Worm (Caenorhabditis elegans) whole organism, mixed stage, embryonic: Measurements from ENCODE around the gene col-69.

ENCODE experiments used
- M03D4.4 ChIP-seq: sonication (generic microtip); optimal IDR thresholded peaks from 2 replicates; lab custom pipeline; 2017; ENCODE audit warnings: mild to moderate bottlenecking, missing genetic modification characterization, missing compliant biosample characterization
- bed-3 ChIP-seq: fragments of 200-800 bp; sonication (Bioruptor generic); optimal IDR thresholded peaks from 3 replicates; lab custom pipeline; 2018; ENCODE audit warnings: mild to moderate bottlenecking, missing genetic modification characterization, moderate library complexity, missing compliant biosample characterization
- blmp-1 ChIP-seq: fragments of 150-350 bp; optimal IDR thresholded peaks from 2 replicates; lab custom pipeline; 2014; ENCODE audit warnings: missing biosample characterization, missing genetic modification characterization
- ceh-43 ChIP-seq: fragments of 200-800 bp; sonication (Bioruptor generic); optimal IDR thresholded peaks from 2 replicates; lab custom pipeline; 2018; ENCODE audit warnings: mild to moderate bottlenecking, missing genetic modification characterization, moderate library complexity, missing compliant biosample characterization
- ces-1 ChIP-seq: fragments of 150-350 bp; optimal IDR thresholded peaks from 2 replicates; lab custom pipeline; 2014; ENCODE audit warnings: missing biosample characterization, missing genetic modification reagents, missing genetic modification characterization
- cnd-1 ChIP-seq: fragments of 200-800 bp; sonication (Bioruptor generic); optimal IDR thresholded peaks from 2 replicates; lab custom pipeline; 2018; ENCODE audit warnings: mild to moderate bottlenecking, missing genetic modification characterization, missing compliant biosample characterization
- elt-1 ChIP-seq: sonication (generic microtip); optimal IDR thresholded peaks from 2 replicates; lab custom pipeline; 2017; ENCODE audit warnings: missing genetic modification characterization, mild to moderate bottlenecking, missing compliant biosample characterization, antibody characterized with exemption, moderate library complexity, borderline replicate concordance; ENCODE audit not compliant: insufficient read depth
- elt-3 ChIP-seq: fragments of 150-350 bp; optimal IDR thresholded peaks from 2 replicates; lab custom pipeline; 2014; ENCODE audit warnings: missing biosample characterization, missing genetic modification characterization
- flh-1 ChIP-seq: fragments of 200-800 bp; sonication (Bioruptor generic); optimal IDR thresholded peaks from 2 replicates; lab custom pipeline; 2018; ENCODE audit warnings: mild to moderate bottlenecking, missing genetic modification characterization, moderate library complexity, missing compliant biosample characterization
- ham-2 ChIP-seq: fragments of 200-800 bp; sonication (Bioruptor generic); optimal IDR thresholded peaks from 2 replicates; lab custom pipeline; 2018; ENCODE audit warnings: mild to moderate bottlenecking, missing genetic modification characterization, missing compliant biosample characterization
- hlh-1 ChIP-seq: fragments of 150-350 bp; optimal IDR thresholded peaks from 2 replicates; lab custom pipeline; 2014; ENCODE audit warnings: missing biosample characterization, missing genetic modification reagents, missing genetic modification characterization
- lin-13 ChIP-seq: fragments of 150-350 bp; optimal IDR thresholded peaks from 2 replicates; lab custom pipeline; 2014; ENCODE audit warnings: missing biosample characterization, missing genetic modification characterization
- lin-32 ChIP-seq: fragments of 200-800 bp; sonication (Bioruptor generic); optimal IDR thresholded peaks from 2 replicates; lab custom pipeline; 2018; ENCODE audit warnings: mild to moderate bottlenecking, missing genetic modification characterization, missing compliant biosample characterization
- lsy-2 ChIP-seq: fragments of 150-350 bp; optimal IDR thresholded peaks from 2 replicates; lab custom pipeline; 2014; ENCODE audit warnings: missing biosample characterization, missing genetic modification characterization
- mab-5 ChIP-seq: fragments of 150-350 bp; optimal IDR thresholded peaks from 2 replicates; lab custom pipeline; 2014; ENCODE audit warnings: missing biosample characterization, missing genetic modification characterization
- mep-1 ChIP-seq: fragments of 150-350 bp; optimal IDR thresholded peaks from 2 replicates; lab custom pipeline; 2017; ENCODE audit warnings: missing biosample characterization, missing genetic modification reagents, missing genetic modification characterization, inconsistent platforms
- mls-2 ChIP-seq: sonication (generic microtip); optimal IDR thresholded peaks from 2 replicates; lab custom pipeline; 2016; ENCODE audit warnings: mild to moderate bottlenecking, missing genetic modification characterization, moderate library complexity, missing compliant biosample characterization
- nhr-12 ChIP-seq: fragments of 150-350 bp; optimal IDR thresholded peaks from 2 replicates; lab custom pipeline; 2014; ENCODE audit warnings: missing biosample characterization, missing genetic modification characterization
- nhr-2 ChIP-seq: fragments of 150-350 bp; optimal IDR thresholded peaks from 2 replicates; lab custom pipeline; 2014; ENCODE audit warnings: missing biosample characterization, missing genetic modification characterization
- nhr-237 ChIP-seq: fragments of 150-350 bp; optimal IDR thresholded peaks from 2 replicates; lab custom pipeline; 2014; ENCODE audit warnings: missing biosample characterization, missing genetic modification characterization
- nhr-28 ChIP-seq: fragments of 150-350 bp; optimal IDR thresholded peaks from 2 replicates; lab custom pipeline; 2014; ENCODE audit warnings: missing biosample characterization, missing genetic modification characterization
- nhr-76 ChIP-seq: sonication (generic microtip); optimal IDR thresholded peaks from 2 replicates; lab custom pipeline; 2017; ENCODE audit warnings: missing biosample characterization, missing genetic modification characterization
- pha-4 ChIP-seq: fragments of 150-350 bp; optimal IDR thresholded peaks from 2 replicates; lab custom pipeline; 2018; ENCODE audit warnings: missing biosample characterization, missing genetic modification reagents, missing genetic modification characterization
- sem-2 ChIP-seq: fragments of 200-800 bp; sonication (Bioruptor generic); optimal IDR thresholded peaks from 2 replicates; lab custom pipeline; 2018; ENCODE audit warnings: mild to moderate bottlenecking, missing genetic modification characterization, missing compliant biosample characterization
- snpc-4 ChIP-seq: fragments of 150-350 bp; optimal IDR thresholded peaks from 2 replicates; lab custom pipeline; 2014; ENCODE audit warnings: missing biosample characterization, missing genetic modification characterization
- sptf-1 ChIP-seq: sonication (generic microtip); optimal IDR thresholded peaks from 2 replicates; lab custom pipeline; 2017; ENCODE audit warnings: mild to moderate bottlenecking, missing genetic modification characterization, moderate library complexity, missing compliant biosample characterization
- tbx-8 ChIP-seq: fragments of 200-800 bp; sonication (Bioruptor generic); optimal IDR thresholded peaks from 2 replicates; lab custom pipeline; 2018; ENCODE audit warnings: mild to moderate bottlenecking, missing genetic modification characterization, moderate library complexity, missing compliant biosample characterization
- unc-120 ChIP-seq: sonication (generic microtip); optimal IDR thresholded peaks from 2 replicates; lab custom pipeline; 2017; ENCODE audit warnings: missing genetic modification characterization, missing compliant biosample characterization; ENCODE audit not compliant: poor library complexity, severe bottlenecking
- unc-39 ChIP-seq: fragments of 150-350 bp; optimal IDR thresholded peaks from 2 replicates; lab custom pipeline; 2014; ENCODE audit warnings: missing biosample characterization, missing genetic modification characterization
- unc-62 ChIP-seq: fragments of 150-350 bp; optimal IDR thresholded peaks from 2 replicates; lab custom pipeline; 2014; ENCODE audit warnings: missing biosample characterization, missing genetic modification reagents, missing genetic modification characterization
- zip-8 ChIP-seq: fragments of 150-350 bp; optimal IDR thresholded peaks from 2 replicates; lab custom pipeline; 2014; ENCODE audit warnings: missing biosample characterization, missing genetic modification characterization
- ztf-11 ChIP-seq: fragments of 150-350 bp; optimal IDR thresholded peaks from 2 replicates; lab custom pipeline; 2014; ENCODE audit warnings: missing biosample characterization, missing genetic modification characterization

col-69 gene

ce11 chrII:307154-307553 lies 1.6 kb upstream of the col-69 start, which contains the start of gene K01A2.4:
Gene K01A2.4, plus strand, starts transcription at chrII:307454.
- TF ChIP-seq unc-62 (GFP tag; lab: Kevin White, UChicago) (no peak), nhr-28 (tag; lab: Kevin White, UChicago) (no peak), zip-8 (no peak), elt-3 (no peak), unc-120 (tag; lab: Kevin White, UChicago) (no peak)

DNA sequence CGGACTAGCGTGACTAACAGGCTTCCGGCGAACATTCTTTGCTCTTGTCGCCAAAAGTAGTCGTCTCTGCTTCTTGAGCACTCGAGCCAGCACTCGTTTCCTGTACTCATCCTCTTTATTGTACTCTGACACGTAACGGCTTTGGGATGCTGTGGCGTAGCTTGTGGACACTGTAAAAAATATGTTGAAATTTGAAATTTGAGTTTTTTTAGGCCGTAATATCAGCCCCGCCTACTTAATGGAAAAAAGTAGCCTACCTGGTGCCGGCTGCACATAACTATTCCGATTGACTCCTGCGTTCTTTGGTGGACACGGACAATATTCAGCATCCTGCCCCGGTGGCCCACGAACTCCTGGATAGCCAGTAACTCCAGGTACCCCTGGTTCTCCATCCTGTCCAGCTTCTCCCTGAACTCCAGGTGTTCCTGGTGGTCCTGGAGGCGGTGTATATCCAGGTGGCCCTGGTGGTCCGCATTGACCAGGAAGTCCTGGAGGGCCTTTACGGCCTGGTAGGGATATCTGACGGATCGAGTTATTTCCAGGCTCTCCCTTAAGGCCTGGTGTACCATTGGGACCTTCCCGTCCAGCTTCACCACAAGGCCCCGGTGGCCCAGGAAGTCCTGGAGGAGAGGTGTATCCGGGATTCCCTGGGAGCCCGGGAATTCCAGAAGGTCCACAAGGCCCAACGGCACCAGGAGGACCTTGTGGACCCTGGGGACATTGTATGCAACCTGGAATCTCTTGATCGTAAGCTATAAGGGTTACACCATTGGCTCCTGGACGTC lies 1.4 kb downstream of the col-69 start:
- no peak for TF ChIP-seq pha-4
- TF ChIP-seq ceh-43 (GFP tag; lab: Kevin White, UChicago) = no peak
- no peak for TF ChIP-seq unc-39 (tag; lab: Kevin White, UChicago)
- no peak for TF ChIP-seq elt-1 (tag; lab: Kevin White, UChicago)
- no peak for TF ChIP-seq ham-2 (GFP tag; lab: Kevin White, UChicago)
- no peak for TF ChIP-seq M03D4.4 (tag; lab: Kevin White, UChicago)
- TF ChIP-seq lin-13 (tag; lab: Kevin White, UChicago) = no peak
- no peak for TF ChIP-seq zip-8
- no peak for TF ChIP-seq nhr-76
- TF ChIP-seq sem-2 (GFP tag; lab: Kevin White, UChicago) = no peak
- no peak for TF ChIP-seq cnd-1
- no peak for TF ChIP-seq nhr-237 (tag; lab: Kevin White, UChicago)
- no peak for TF ChIP-seq bed-3 (GFP tag; lab: Kevin White, UChicago)
- TF ChIP-seq nhr-28 (tag; lab: Kevin White, UChicago) = no peak
- TF ChIP-seq unc-120 (tag; lab: Kevin White, UChicago) = no peak
- TF ChIP-seq mab-5 (tag; lab: Kevin White, UChicago) = no peak
- TF ChIP-seq unc-62 (GFP tag; lab: Kevin White, UChicago) = no peak
- no peak for TF ChIP-seq nhr-2 (tag; lab: Kevin White, UChicago)
- TF ChIP-seq tbx-8 (GFP tag; lab: Kevin White, UChicago) = no peak
- no peak for TF ChIP-seq lsy-2

DNA sequence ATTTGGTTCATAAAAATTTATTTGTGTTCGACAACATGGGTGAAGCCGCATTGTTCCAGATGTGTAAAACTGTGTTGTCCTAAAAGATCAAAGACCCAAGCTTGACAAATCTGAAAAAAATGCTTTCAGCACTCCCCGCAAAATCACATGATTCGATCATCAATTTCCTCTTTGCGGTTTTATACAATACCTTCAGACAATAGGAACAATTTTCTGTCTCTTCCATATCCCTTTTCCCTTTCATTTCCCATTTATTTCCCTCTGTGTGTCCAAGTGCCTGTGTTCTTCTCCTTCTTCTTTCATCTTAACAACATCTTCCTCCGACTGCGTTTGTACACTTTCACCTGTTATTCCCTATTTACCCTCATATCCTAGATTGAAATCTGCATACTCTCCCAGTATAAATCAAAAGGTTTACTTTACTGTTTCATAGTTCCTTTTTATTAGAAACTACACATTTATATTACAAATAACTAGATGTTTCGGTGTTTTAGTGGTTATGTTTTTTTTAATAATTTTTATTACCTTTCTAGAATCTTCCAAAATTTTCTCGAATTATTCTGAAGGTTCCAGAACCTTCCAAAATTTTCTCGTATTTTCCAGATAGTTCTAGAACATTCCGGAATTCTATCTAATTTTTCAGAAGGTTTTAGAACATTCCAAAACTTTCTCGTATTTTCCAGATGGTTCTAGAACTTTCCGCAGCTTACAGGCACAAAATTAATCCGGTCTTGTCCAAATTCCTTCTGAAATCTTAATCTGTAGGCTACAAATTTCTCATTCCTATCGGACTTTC lies 4.4 kb downstream of the col-69 start, which contains the start of gene K01A2.5:
Gene K01A2.5, plus strand, starts transcription at position 297 of the 796 bp plus-strand sequence.
- TF ChIP-seq lsy-2 = no peak
- no peak for TF ChIP-seq lin-32 (GFP tag; lab: Kevin White, UChicago)
- no peak for TF ChIP-seq ztf-11
- TF ChIP-seq unc-62 (GFP tag; lab: Kevin White, UChicago) = peak; percentile 40
- TF ChIP-seq flh-1 (GFP tag; lab: Kevin White, UChicago) = no peak
- TF ChIP-seq blmp-1 = peak; percentile 95

DNA sequence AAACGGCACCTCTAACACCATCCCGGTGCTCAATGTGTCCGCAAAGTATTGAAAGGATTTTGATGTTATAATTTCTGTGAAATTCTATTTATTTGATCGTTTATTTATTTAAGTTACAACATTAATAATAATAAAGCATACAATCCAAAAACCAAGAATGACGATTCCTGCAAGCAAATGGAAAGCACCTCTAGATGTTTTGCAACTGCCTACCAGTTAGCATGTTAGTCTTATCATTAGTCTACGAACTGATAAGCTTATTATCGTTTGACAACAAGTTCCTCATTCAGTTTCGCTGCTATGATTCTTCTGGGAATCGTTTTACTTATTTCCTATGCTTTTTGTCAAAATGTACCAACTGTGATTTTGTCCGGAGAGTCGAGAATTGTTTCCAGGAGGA lies 5.9 kb downstream of the col-69 start, which contains the start of gene K01A2.6:
Gene K01A2.6, plus strand, starts transcription at position 301 of the 400 bp plus-strand sequence.
- no peak for TF ChIP-seq hlh-1
- TF ChIP-seq elt-3 = no peak
- no peak for TF ChIP-seq sptf-1 (tag; lab: Kevin White, UChicago)
- no peak for TF ChIP-seq nhr-28 (tag; lab: Kevin White, UChicago)
- TF ChIP-seq lsy-2 = no peak
- no peak for TF ChIP-seq cnd-1
- no peak for TF ChIP-seq mls-2
- no peak for TF ChIP-seq nhr-2 (tag; lab: Kevin White, UChicago)
- no peak for TF ChIP-seq nhr-12 (tag; lab: Kevin White, UChicago)
- TF ChIP-seq mep-1 = no peak
- no peak for TF ChIP-seq flh-1 (GFP tag; lab: Kevin White, UChicago)
- TF ChIP-seq ces-1 (GFP tag; lab: Kevin White, UChicago) = no peak
- no peak for TF ChIP-seq lin-13 (tag; lab: Kevin White, UChicago)
- no peak for TF ChIP-seq unc-120 (tag; lab: Kevin White, UChicago)
- TF ChIP-seq lin-32 (GFP tag; lab: Kevin White, UChicago) = no peak
- no peak for TF ChIP-seq bed-3 (GFP tag; lab: Kevin White, UChicago)
- TF ChIP-seq blmp-1 = no peak
- TF ChIP-seq snpc-4 (tag; lab: Kevin White, UChicago) = no peak
